Fruit fly (Drosophila melanogaster): ENCODE data around the gene CG10588.
A peak's percentile ranks its signal among the peaks of the same experiment; 100 is the strongest.

Gene CG10588

DNA sequence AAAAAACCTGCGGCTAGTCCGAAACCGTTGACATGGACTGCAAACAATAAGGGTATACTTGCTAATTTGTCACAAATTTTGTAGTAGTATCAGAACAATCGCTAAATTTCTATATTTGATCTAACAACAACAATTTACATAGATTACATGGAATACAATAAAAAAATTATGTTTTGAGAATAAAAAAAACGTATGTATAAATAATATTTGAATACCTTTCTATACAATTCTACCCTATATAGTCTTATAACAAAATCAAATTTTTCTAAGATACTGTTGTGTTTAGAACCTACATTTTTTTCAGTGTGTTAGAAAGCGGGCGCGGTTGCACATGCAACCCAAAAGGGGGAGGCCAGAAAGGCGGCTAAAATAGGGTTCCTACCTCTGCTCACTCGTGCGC, 26.6 kb downstream of the CG10588 start:
- TF ChIP-seq rgr (GFP tag; optimal IDR thresholded peaks at IDR 0.05) (peak; percentile 14), lola (GFP tag; optimal IDR thresholded peaks at IDR 0.05) (no peak), N (GFP tag; optimal IDR thresholded peaks at IDR 0.05) (no peak), HLH106 (tag; optimal IDR thresholded peaks at IDR 0.05) (peak; percentile 29), fru (GFP tag; optimal IDR thresholded peaks at IDR 0.05) (peak; percentile 44), Sp1 (GFP tag; optimal IDR thresholded peaks at IDR 0.05) (peak; percentile 33), CG32264 (GFP tag; optimal IDR thresholded peaks at IDR 0.05) (no peak), foxo (GFP tag; optimal IDR thresholded peaks at IDR 0.05) (peak in 1 of 2 experiments; percentile 38), br (GFP tag; optimal IDR thresholded peaks at IDR 0.05) (no peak), h (GFP tag; optimal IDR thresholded peaks at IDR 0.05) (peak; percentile 19), brk (GFP tag; optimal IDR thresholded peaks at IDR 0.05) (no peak), dsf (GFP tag; optimal IDR thresholded peaks at IDR 0.05; ENCODE audit: borderline replicate concordance) (no peak), ey (GFP tag; optimal IDR thresholded peaks at IDR 0.05) (peak; percentile 16), jim (GFP tag; optimal IDR thresholded peaks at IDR 0.05) (no peak), Hr78 (GFP tag; optimal IDR thresholded peaks at IDR 0.05) (no peak), CrebA (GFP tag; optimal IDR thresholded peaks at IDR 0.05; ENCODE audit: borderline replicate concordance) (no peak), sv (GFP tag; optimal IDR thresholded peaks at IDR 0.05) (no peak), psq (GFP tag; optimal IDR thresholded peaks at IDR 0.05) (no peak)

DNA sequence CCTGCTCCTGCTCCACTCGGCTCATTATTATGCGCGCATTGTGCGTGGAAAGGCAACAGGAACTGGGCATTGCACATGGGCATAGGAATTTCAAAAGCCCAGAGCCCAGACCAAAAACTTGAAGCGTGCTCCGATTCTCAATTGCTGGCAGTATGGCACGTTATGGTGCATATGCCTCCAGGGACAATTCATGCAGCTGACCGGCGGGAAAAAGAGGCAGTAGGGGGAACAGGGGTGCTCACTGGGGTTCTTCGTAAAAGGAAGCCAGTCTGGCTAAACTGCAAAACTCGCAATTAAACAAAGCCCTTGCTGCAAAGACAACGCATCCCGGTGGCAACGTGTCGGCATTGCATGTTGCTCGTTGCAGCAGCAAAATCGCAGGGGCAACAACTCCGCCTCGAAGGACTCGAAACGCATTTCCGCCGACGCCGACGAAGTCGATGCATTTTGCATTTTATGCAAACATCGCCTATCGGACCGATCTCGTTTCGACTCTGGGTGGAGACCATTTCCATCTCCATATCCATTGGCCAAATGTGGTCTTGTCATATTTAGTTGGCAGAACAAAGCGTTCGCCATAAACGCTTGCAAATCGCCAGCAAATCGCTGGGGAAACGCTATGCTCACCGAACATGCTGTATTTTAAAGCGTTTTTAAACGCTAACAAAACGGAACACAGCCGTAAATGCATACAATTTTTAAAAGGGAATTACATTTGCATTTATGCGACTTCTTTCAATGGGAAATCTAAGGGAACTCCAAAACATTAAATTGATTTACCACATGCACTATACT, 27.9 kb downstream of the CG10588 start:
- TF ChIP-seq Abd-B (GFP tag; optimal IDR thresholded peaks at IDR 0.05) (no peak), psq (GFP tag; optimal IDR thresholded peaks at IDR 0.05) (peak; percentile 30), rgr (GFP tag; optimal IDR thresholded peaks at IDR 0.05) (no peak), fru (GFP tag; optimal IDR thresholded peaks at IDR 0.05) (no peak), foxo (GFP tag; optimal IDR thresholded peaks at IDR 0.05) (no peak), ey (GFP tag; optimal IDR thresholded peaks at IDR 0.05) (no peak), Hnf4 (GFP tag; optimal IDR thresholded peaks at IDR 0.05) (no peak), GATAd (GFP tag; optimal IDR thresholded peaks at IDR 0.05) (no peak), brk (GFP tag; optimal IDR thresholded peaks at IDR 0.05) (peak; percentile 13), Dfd (GFP tag; optimal IDR thresholded peaks at IDR 0.05) (no peak), usp (GFP tag; optimal IDR thresholded peaks at IDR 0.05) (no peak), pan (optimal IDR thresholded peaks at IDR 0.05) (no peak), br (GFP tag; optimal IDR thresholded peaks at IDR 0.05) (peak; percentile 27)

DNA sequence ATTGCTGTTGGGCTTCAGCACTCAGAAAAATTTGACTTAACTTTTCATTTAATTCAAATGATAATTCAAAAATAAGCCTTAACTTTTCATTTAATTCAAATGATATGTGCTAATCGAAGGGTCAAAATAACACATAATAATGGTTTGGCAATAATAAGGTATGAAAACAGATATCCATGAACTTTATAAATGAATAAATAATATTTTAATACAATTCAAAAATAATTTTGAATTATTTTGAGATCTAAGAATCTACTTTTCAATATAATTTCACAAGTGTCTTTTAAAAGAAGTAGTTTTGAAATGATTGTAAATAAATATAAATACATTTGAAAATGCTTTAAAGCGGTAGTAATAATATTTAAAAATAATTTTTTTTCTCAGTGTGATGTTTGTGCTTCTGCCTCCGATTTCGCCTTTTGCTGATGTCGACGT, 30.2 kb downstream of the CG10588 start:
- TF ChIP-seq Hr78 (GFP tag; optimal IDR thresholded peaks at IDR 0.05) (no peak), dmrt93B (GFP tag; optimal IDR thresholded peaks at IDR 0.05) (peak; percentile 1), Sp1 (GFP tag; optimal IDR thresholded peaks at IDR 0.05) (peak; percentile 65), foxo (GFP tag; optimal IDR thresholded peaks at IDR 0.05) (peak in 1 of 2 experiments; percentile 49), Dif (GFP tag; optimal IDR thresholded peaks at IDR 0.05; ENCODE audit: partially characterized antibody) (no peak), ey (GFP tag; optimal IDR thresholded peaks at IDR 0.05) (no peak), brk (GFP tag; optimal IDR thresholded peaks at IDR 0.05) (no peak), Mio (GFP tag; optimal IDR thresholded peaks at IDR 0.05) (no peak), Rel (GFP tag; optimal IDR thresholded peaks at IDR 0.05) (no peak), Rel (tag; optimal IDR thresholded peaks at IDR 0.05) (no peak), fru (GFP tag; optimal IDR thresholded peaks at IDR 0.05) (no peak), Vsx2 (GFP tag; optimal IDR thresholded peaks at IDR 0.05; ENCODE audit: partially characterized antibody) (no peak), GATAd (GFP tag; optimal IDR thresholded peaks at IDR 0.05) (no peak), Jra (GFP tag; optimal IDR thresholded peaks at IDR 0.05) (no peak), lola (GFP tag; optimal IDR thresholded peaks at IDR 0.05) (no peak), HLH106 (tag; optimal IDR thresholded peaks at IDR 0.05) (peak; percentile 52), br (GFP tag; optimal IDR thresholded peaks at IDR 0.05) (no peak), psq (GFP tag; optimal IDR thresholded peaks at IDR 0.05) (peak; percentile 27), sv (GFP tag; optimal IDR thresholded peaks at IDR 0.05) (no peak), rgr (GFP tag; optimal IDR thresholded peaks at IDR 0.05) (peak; percentile 13), OdsH (GFP tag; optimal IDR thresholded peaks at IDR 0.05) (peak; percentile 26), pan (optimal IDR thresholded peaks at IDR 0.05) (no peak), Abd-B (GFP tag; optimal IDR thresholded peaks at IDR 0.05) (no peak), CG32264 (GFP tag; optimal IDR thresholded peaks at IDR 0.05) (no peak)

DNA sequence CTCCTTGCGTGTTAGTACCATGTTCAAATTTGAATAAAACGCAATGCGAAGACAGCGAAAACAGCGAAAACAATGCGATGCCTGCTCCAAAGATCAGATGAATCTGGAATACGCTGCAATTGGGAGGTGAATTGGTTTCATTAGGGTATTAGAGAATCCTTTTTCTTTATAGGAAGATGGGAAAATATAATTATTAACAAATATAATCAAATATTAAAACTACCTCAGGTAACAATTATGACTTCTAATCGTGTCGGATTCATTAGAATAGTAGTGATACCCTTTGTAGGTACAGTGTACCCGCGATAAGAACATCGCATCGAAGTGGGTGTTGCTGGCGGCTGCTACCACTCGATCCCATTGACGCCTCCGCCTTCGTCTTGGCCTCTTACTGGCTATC, 31.2 kb downstream of the CG10588 start:
- peak; percentile 14 for TF ChIP-seq fru (GFP tag; optimal IDR thresholded peaks at IDR 0.05)
- peak; percentile 23 for TF ChIP-seq HLH106 (tag; optimal IDR thresholded peaks at IDR 0.05)
- no peak for TF ChIP-seq ey (GFP tag; optimal IDR thresholded peaks at IDR 0.05)
- no peak for TF ChIP-seq Jra (GFP tag; optimal IDR thresholded peaks at IDR 0.05)
- peak; percentile 5 for TF ChIP-seq rgr (GFP tag; optimal IDR thresholded peaks at IDR 0.05)
- TF ChIP-seq jim (GFP tag; optimal IDR thresholded peaks at IDR 0.05): no peak
- TF ChIP-seq foxo (GFP tag; optimal IDR thresholded peaks at IDR 0.05): peak in 1 of 2 experiments; percentile 23
- peak; percentile 4 for TF ChIP-seq psq (GFP tag; optimal IDR thresholded peaks at IDR 0.05)
- TF ChIP-seq h (GFP tag; optimal IDR thresholded peaks at IDR 0.05): peak; percentile 24
- TF ChIP-seq pan (optimal IDR thresholded peaks at IDR 0.05): no peak
- TF ChIP-seq Dfd (GFP tag; optimal IDR thresholded peaks at IDR 0.05): no peak
- TF ChIP-seq Abd-B (GFP tag; optimal IDR thresholded peaks at IDR 0.05): no peak
- TF ChIP-seq dsf (GFP tag; optimal IDR thresholded peaks at IDR 0.05; ENCODE audit: borderline replicate concordance): no peak
- no peak for TF ChIP-seq CrebA (GFP tag; optimal IDR thresholded peaks at IDR 0.05; ENCODE audit: borderline replicate concordance)
- TF ChIP-seq dmrt93B (GFP tag; optimal IDR thresholded peaks at IDR 0.05): no peak
- TF ChIP-seq Sp1 (GFP tag; optimal IDR thresholded peaks at IDR 0.05): no peak
- no peak for TF ChIP-seq sage (GFP tag; optimal IDR thresholded peaks at IDR 0.05)
- TF ChIP-seq usp (GFP tag; optimal IDR thresholded peaks at IDR 0.05): no peak
- no peak for TF ChIP-seq Hr83 (GFP tag; optimal IDR thresholded peaks at IDR 0.05; ENCODE audit: poor library complexity, severe bottlenecking)
- TF ChIP-seq tai (GFP tag; optimal IDR thresholded peaks at IDR 0.05): no peak
- no peak for TF ChIP-seq brk (GFP tag; optimal IDR thresholded peaks at IDR 0.05)

Data from whole organism, wandering third instar larva.